Fruit fly (Drosophila melanogaster) whole organism, prepupa: ENCODE results near the gene CG13310.
A peak's percentile ranks its signal among the peaks of the same experiment; 100 is the strongest.

ENCODE experiments used
- Blimp-1 ChIP-seq: fragments of 200-800 bp; sonication (Bioruptor generic); optimal IDR thresholded peaks from 3 replicates; lab custom pipeline; 2017; ENCODE audit warnings: missing biosample characterization, missing genetic modification characterization, mild to moderate bottlenecking, moderate library complexity, missing genetic modification reagents
- CG10669 ChIP-seq: fragments of 200-800 bp; sonication (Bioruptor generic); optimal IDR thresholded peaks from 3 replicates; lab custom pipeline; 2018; ENCODE audit warnings: missing biosample characterization, mild to moderate bottlenecking, missing genetic modification characterization, moderate library complexity
- CG11294 ChIP-seq: fragments of 200-800 bp; sonication (Bioruptor generic); IDR thresholded peaks from 2 replicates; pipeline ENCODE4 v1.3.6; 2022; ENCODE audit warnings: missing biosample characterization, missing genetic modification characterization
- CG11902 ChIP-seq: fragments of 200-800 bp; sonication (Bioruptor generic); optimal IDR thresholded peaks from 3 replicates; lab custom pipeline; 2016; ENCODE audit warnings: missing biosample characterization, missing genetic modification characterization
- CG1621 ChIP-seq: fragments of 200-800 bp; sonication (Bioruptor generic); optimal IDR thresholded peaks from 3 replicates; lab custom pipeline; 2018; ENCODE audit warnings: missing biosample characterization, mild to moderate bottlenecking, missing genetic modification characterization
- CG16779 ChIP-seq: fragments of 200-800 bp; sonication (Bioruptor generic); optimal IDR thresholded peaks from 3 replicates; lab custom pipeline; 2017; ENCODE audit warnings: missing biosample characterization, mild to moderate bottlenecking, missing genetic modification characterization
- CG31627 ChIP-seq: fragments of 200-800 bp; sonication (Bioruptor generic); optimal IDR thresholded peaks from 3 replicates; lab custom pipeline; 2016; ENCODE audit warnings: missing biosample characterization, missing genetic modification characterization
- CG32006 ChIP-seq: fragments of 200-800 bp; sonication (Bioruptor generic); optimal IDR thresholded peaks from 3 replicates; lab custom pipeline; 2017; ENCODE audit warnings: missing biosample characterization, mild to moderate bottlenecking, missing genetic modification characterization
- CG34406 ChIP-seq: fragments of 200-800 bp; sonication (Bioruptor generic); optimal IDR thresholded peaks from 3 replicates; lab custom pipeline; 2016; ENCODE audit warnings: missing biosample characterization, missing genetic modification characterization
- CG3919 ChIP-seq: fragments of 200-800 bp; sonication (Bioruptor generic); optimal IDR thresholded peaks from 3 replicates; lab custom pipeline; 2016; ENCODE audit warnings: missing biosample characterization, missing genetic modification characterization
- CG4318 ChIP-seq: fragments of 200-800 bp; sonication (Bioruptor generic); optimal IDR thresholded peaks from 3 replicates; lab custom pipeline; 2017; ENCODE audit warnings: missing biosample characterization, mild to moderate bottlenecking, missing genetic modification characterization
- CG6163 ChIP-seq: fragments of 200-800 bp; sonication (Bioruptor generic); IDR thresholded peaks from 3 replicates; pipeline ENCODE4 v1.3.6; 2022; ENCODE audit warnings: missing biosample characterization, missing genetic modification characterization
- CG6276 ChIP-seq: fragments of 200-800 bp; sonication (Bioruptor generic); optimal IDR thresholded peaks from 2 replicates; lab custom pipeline; 2017; ENCODE audit warnings: missing biosample characterization, mild to moderate bottlenecking, missing genetic modification characterization
- CG6808 ChIP-seq: fragments of 200-800 bp; sonication (Bioruptor generic); optimal IDR thresholded peaks from 3 replicates; lab custom pipeline; 2017; ENCODE audit warnings: missing biosample characterization, missing genetic modification characterization, mild to moderate bottlenecking, moderate library complexity, missing genetic modification reagents
- CG6854 ChIP-seq: fragments of 200-800 bp; sonication (Bioruptor generic); optimal IDR thresholded peaks from 2 replicates; lab custom pipeline; 2017; ENCODE audit warnings: missing biosample characterization, mild to moderate bottlenecking, missing genetic modification characterization
- CG7368 ChIP-seq: fragments of 200-800 bp; sonication (Bioruptor generic); optimal IDR thresholded peaks from 3 replicates; lab custom pipeline; 2016; ENCODE audit warnings: missing biosample characterization, missing genetic modification characterization
- CG8119 ChIP-seq: fragments of 200-800 bp; sonication (Bioruptor generic); IDR thresholded peaks from 3 replicates; pipeline ENCODE4 v1.3.6; 2022; ENCODE audit warnings: missing biosample characterization, missing genetic modification characterization
- CG8319 ChIP-seq: fragments of 200-800 bp; sonication (Bioruptor generic); optimal IDR thresholded peaks from 3 replicates; lab custom pipeline; 2016; ENCODE audit warnings: missing biosample characterization, missing genetic modification characterization
- CG9139 ChIP-seq: fragments of 200-800 bp; sonication (Bioruptor generic); optimal IDR thresholded peaks from 3 replicates; lab custom pipeline; 2017; ENCODE audit warnings: missing biosample characterization, mild to moderate bottlenecking, missing genetic modification characterization
- Eip75B ChIP-seq: fragments of 200-800 bp; sonication (Bioruptor generic); optimal IDR thresholded peaks from 3 replicates; lab custom pipeline; 2016; ENCODE audit warnings: missing biosample characterization, missing genetic modification characterization
- Eip78C ChIP-seq: fragments of 200-800 bp; sonication (Bioruptor generic); peaks from one replicate; lab custom pipeline; 2016; ENCODE audit warnings: missing biosample characterization, missing genetic modification characterization
- Eip93F ChIP-seq: fragments of 200-800 bp; sonication (Bioruptor generic); optimal IDR thresholded peaks from 2 replicates; lab custom pipeline; 2016; ENCODE audit warnings: missing biosample characterization, mild to moderate bottlenecking, missing genetic modification characterization
- Ets21C ChIP-seq: fragments of 200-800 bp; sonication (Bioruptor generic); optimal IDR thresholded peaks from 3 replicates; lab custom pipeline; 2016; ENCODE audit warnings: missing biosample characterization, missing genetic modification characterization
- Ets96B ChIP-seq: fragments of 200-800 bp; optimal IDR thresholded peaks from 2 replicates; lab custom pipeline; 2019; ENCODE audit warnings: missing biosample characterization, mild to moderate bottlenecking, missing genetic modification characterization, moderate library complexity
- Gug ChIP-seq: fragments of 200-800 bp; sonication (Bioruptor generic); IDR thresholded peaks from 2 replicates; pipeline ENCODE4 v1.3.6; 2022; ENCODE audit warnings: missing biosample characterization, missing genetic modification characterization
- Hr38 ChIP-seq: sonication (Bioruptor generic); optimal IDR thresholded peaks from 2 replicates; lab custom pipeline; 2016; ENCODE audit warnings: missing biosample characterization, missing genetic modification characterization
- Hr39 ChIP-seq: fragments of 200-800 bp; sonication (Bioruptor generic); optimal IDR thresholded peaks from 2 replicates; lab custom pipeline; 2016; ENCODE audit warnings: missing biosample characterization, missing genetic modification characterization
- Lpt ChIP-seq: fragments of 200-800 bp; sonication (Bioruptor generic); optimal IDR thresholded peaks from 3 replicates; lab custom pipeline; 2016; ENCODE audit warnings: missing biosample characterization, missing genetic modification characterization
- Met ChIP-seq: fragments of 200-800 bp; sonication (Bioruptor generic); optimal IDR thresholded peaks from 3 replicates; lab custom pipeline; 2016; ENCODE audit warnings: missing biosample characterization, missing genetic modification characterization
- OdsH ChIP-seq: fragments of 200-800 bp; sonication (Bioruptor generic); optimal IDR thresholded peaks from 3 replicates; lab custom pipeline; 2016; ENCODE audit warnings: missing biosample characterization, missing genetic modification characterization
- Sox14 ChIP-seq: fragments of 200-800 bp; sonication (Bioruptor generic); optimal IDR thresholded peaks from 3 replicates; lab custom pipeline; 2016; ENCODE audit warnings: missing biosample characterization, missing genetic modification characterization
- Sox15 ChIP-seq: fragments of 200-800 bp; sonication (Bioruptor generic); optimal IDR thresholded peaks from 3 replicates; lab custom pipeline; 2016; ENCODE audit warnings: missing biosample characterization, missing genetic modification characterization
- achi ChIP-seq: fragments of 200-800 bp; sonication (Bioruptor generic); optimal IDR thresholded peaks from 3 replicates; lab custom pipeline; 2016; ENCODE audit warnings: missing biosample characterization, missing genetic modification characterization
- acj6 ChIP-seq: fragments of 200-800 bp; sonication (Bioruptor generic); optimal IDR thresholded peaks from 3 replicates; lab custom pipeline; 2016; ENCODE audit warnings: missing biosample characterization, missing genetic modification characterization
- dsx ChIP-seq: fragments of 200-800 bp; optimal IDR thresholded peaks from 3 replicates; lab custom pipeline; 2019; ENCODE audit warnings: missing biosample characterization, mild to moderate bottlenecking, missing genetic modification characterization, moderate library complexity; ENCODE audit not compliant: poor library complexity, severe bottlenecking
- eg ChIP-seq: fragments of 200-800 bp; sonication (Bioruptor generic); IDR thresholded peaks from 3 replicates; pipeline ENCODE4 v1.3.6; 2022; ENCODE audit warnings: missing biosample characterization, missing genetic modification characterization
- esn ChIP-seq: fragments of 200-800 bp; sonication (Bioruptor generic); optimal IDR thresholded peaks from 2 replicates; lab custom pipeline; 2016; ENCODE audit warnings: missing biosample characterization, mild to moderate bottlenecking, missing genetic modification characterization, moderate library complexity
- fd85E ChIP-seq: fragments of 200-800 bp; sonication (Bioruptor generic); optimal IDR thresholded peaks from 3 replicates; lab custom pipeline; 2016; ENCODE audit warnings: missing biosample characterization, missing genetic modification characterization
- fkh ChIP-seq: fragments of 200-800 bp; sonication (Bioruptor generic); optimal IDR thresholded peaks from 3 replicates; lab custom pipeline; 2017; ENCODE audit warnings: missing biosample characterization, mild to moderate bottlenecking, missing genetic modification characterization, moderate library complexity
- pdm3 ChIP-seq: fragments of 200-800 bp; sonication (Bioruptor generic); optimal IDR thresholded peaks from 3 replicates; lab custom pipeline; 2016; ENCODE audit warnings: missing biosample characterization, missing genetic modification characterization
- salr ChIP-seq, 2 experiments: fragments of 200-800 bp; sonication (Bioruptor generic); optimal IDR thresholded peaks; 3 replicates each; lab custom pipeline; 2016 to 2018; ENCODE audit warnings: missing biosample characterization in 2 of 2, missing genetic modification characterization in 2 of 2, mild to moderate bottlenecking in 1 of 2
- spab ChIP-seq: fragments of 200-800 bp; sonication (Bioruptor generic); optimal IDR thresholded peaks from 2 replicates; lab custom pipeline; 2017; ENCODE audit warnings: missing biosample characterization, mild to moderate bottlenecking, missing genetic modification characterization, missing genetic modification reagents
- ss ChIP-seq, 2 experiments: fragments of 200-800 bp; sonication (Bioruptor generic); optimal IDR thresholded peaks; 2 replicates in 1 of 2; 3 replicates in 1 of 2; lab custom pipeline; 2017 to 2018; ENCODE audit warnings: mild to moderate bottlenecking in 2 of 2, missing biosample characterization in 2 of 2, missing genetic modification characterization in 2 of 2, moderate library complexity in 1 of 2
- svp ChIP-seq: fragments of 200-800 bp; sonication (Bioruptor generic); peaks from one replicate; lab custom pipeline; 2016; ENCODE audit warnings: missing biosample characterization, missing genetic modification characterization
- vri ChIP-seq: fragments of 200-800 bp; sonication (Bioruptor generic); optimal IDR thresholded peaks from 3 replicates; lab custom pipeline; 2016; ENCODE audit warnings: missing biosample characterization, mild to moderate bottlenecking, missing genetic modification characterization

Gene CG13310

DNA sequence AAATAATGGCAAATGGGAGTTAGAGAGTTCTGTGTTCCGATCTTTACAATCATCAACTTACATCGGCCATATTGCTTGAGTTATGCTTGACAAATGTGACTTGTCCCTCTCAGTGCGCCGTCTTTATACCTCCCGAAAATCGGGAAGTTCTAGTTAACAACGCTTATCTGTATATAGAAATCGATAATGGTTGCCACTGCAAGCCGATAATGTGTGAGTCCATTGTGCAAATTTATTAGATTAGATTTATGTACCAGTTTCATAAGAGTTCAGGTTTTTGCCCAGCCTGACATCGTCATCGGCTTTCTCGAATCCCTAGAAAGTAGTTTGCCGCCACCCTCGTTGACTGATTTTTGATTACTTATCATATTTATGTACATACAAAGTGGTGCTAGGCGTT, 11.9 kb downstream of the CG13310 start, which contains the start of gene Acbp5:
Gene Acbp5, minus strand, starts transcription at position 101 of the 400 bp plus-strand sequence.
- TF ChIP-seq Ets21C (GFP tag; lab: Kevin White, UChicago) = no peak
- TF ChIP-seq CG6854 (GFP tag; lab: Kevin White, UChicago) = no peak
- TF ChIP-seq vri (GFP tag; lab: Kevin White, UChicago) = peak; percentile 51
- no peak for TF ChIP-seq Gug (GFP tag; lab: Robert Waterston, UW)

DNA sequence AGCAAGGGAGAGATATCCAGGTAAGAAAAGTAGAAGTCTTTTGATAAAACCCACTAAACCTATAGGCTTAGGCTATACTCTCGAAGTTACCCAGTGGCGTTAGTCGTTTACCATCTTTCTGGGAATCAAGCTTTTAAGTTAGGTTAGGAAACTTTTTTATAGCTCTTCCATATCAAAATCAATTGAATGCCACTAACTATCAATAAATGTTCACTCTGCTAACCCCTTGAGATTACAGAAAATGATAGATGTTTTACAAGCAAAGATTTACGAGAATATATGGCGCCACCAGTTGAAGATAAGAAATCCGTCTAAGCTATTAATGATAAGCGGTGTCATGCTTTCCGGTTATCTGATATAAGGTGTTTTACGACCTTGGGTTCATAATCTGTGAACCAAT, 12.6 kb downstream of the CG13310 start:
- TF ChIP-seq CG6276 (GFP tag; lab: Kevin White, UChicago) = no peak
- TF ChIP-seq svp (GFP tag; lab: Kevin White, UChicago) = peak; percentile 53
- TF ChIP-seq Blimp-1 (GFP tag; lab: Kevin White, UChicago) = no peak

DNA sequence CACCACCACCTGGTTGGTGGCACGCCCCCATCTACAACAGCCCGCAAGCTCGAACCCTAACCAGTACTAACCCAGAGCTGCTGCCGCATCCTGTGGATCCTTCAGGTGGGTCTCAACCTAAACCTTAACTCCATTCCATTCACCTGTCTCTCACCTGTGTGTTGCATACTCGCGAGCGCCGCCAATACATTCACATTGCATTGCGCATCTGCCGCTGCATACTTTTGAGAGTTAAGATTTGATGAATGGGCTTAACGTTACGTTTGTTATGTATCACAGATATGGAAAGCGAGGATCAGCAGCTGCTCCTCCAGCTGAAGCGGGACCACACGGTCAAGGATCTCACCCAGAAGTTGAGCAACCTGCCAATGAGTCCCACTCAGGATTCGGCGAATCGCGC, 13.1 kb downstream of the CG13310 start:
- TF ChIP-seq Eip78C = no peak
- TF ChIP-seq OdsH = no peak
- no peak for TF ChIP-seq CG16779 (tag; lab: Kevin White, UChicago)
- no peak for TF ChIP-seq Sox14
- no peak for TF ChIP-seq esn (GFP tag; lab: Kevin White, UChicago)
- no peak for TF ChIP-seq CG8119

DNA sequence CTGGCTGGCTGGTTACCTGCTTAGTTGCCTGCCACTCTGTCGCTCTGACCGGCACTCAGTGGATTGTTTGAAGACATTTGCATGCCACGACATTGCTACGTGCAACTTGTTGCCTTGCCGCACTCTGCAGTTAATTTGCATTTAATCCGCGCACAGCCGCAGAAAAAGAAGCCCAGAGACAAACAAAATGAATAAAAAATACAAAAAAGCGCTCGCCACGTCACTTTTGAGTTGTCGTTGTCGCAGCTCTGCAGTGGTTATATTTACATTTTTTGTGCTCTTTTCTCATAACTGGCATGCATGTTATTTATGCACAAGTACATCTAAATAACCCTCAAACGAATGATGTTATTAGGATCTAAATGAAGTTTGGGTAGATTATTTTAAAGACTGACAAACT, 17.0 kb downstream of the CG13310 start:
- no peak for TF ChIP-seq Met (GFP tag; lab: Kevin White, UChicago)
- TF ChIP-seq eg (GFP tag; lab: Robert Waterston, UW) = peak; percentile 43; the same call in 1 of the 3 replicates
- peak; percentile 7 for TF ChIP-seq pdm3 (GFP tag; lab: Kevin White, UChicago)
- no peak for TF ChIP-seq dsx (GFP tag; lab: Kevin White, UChicago)
- TF ChIP-seq Ets96B (tag; lab: Kevin White, UChicago) = no peak
- TF ChIP-seq achi (GFP tag; lab: Kevin White, UChicago) = peak; percentile 15
- no peak for TF ChIP-seq Ets21C (GFP tag; lab: Kevin White, UChicago)
- no peak for TF ChIP-seq Sox14
- no peak for TF ChIP-seq CG11902
- TF ChIP-seq vri (GFP tag; lab: Kevin White, UChicago) = no peak
- TF ChIP-seq Sox15 (GFP tag; lab: Kevin White, UChicago) = no peak
- peak in 1 of 2 experiments; percentile 45 for TF ChIP-seq salr (GFP tag; optimal IDR thresholded peaks at IDR 0.05; lab: Kevin White, UChicago)
- TF ChIP-seq Eip78C = peak; percentile 52
- 0 out of 3 replicates have a peak, but pooled peaks have one; percentile 15 for TF ChIP-seq CG6163
- TF ChIP-seq CG10669 (GFP tag; lab: Kevin White, UChicago) = no peak
- no peak for TF ChIP-seq CG6808
- TF ChIP-seq CG11294 (GFP tag; lab: Robert Waterston, UW) = no peak
- no peak for TF ChIP-seq CG4318 (GFP tag; lab: Kevin White, UChicago)
- TF ChIP-seq CG6276 (GFP tag; lab: Kevin White, UChicago) = peak; percentile 14
- TF ChIP-seq CG34406 (GFP tag; lab: Kevin White, UChicago) = no peak
- no peak for TF ChIP-seq CG16779 (tag; lab: Kevin White, UChicago)
- no peak for TF ChIP-seq CG1621 (tag; lab: Kevin White, UChicago)
- TF ChIP-seq Hr38 (GFP tag; lab: Kevin White, UChicago) = no peak
- no peak for TF ChIP-seq CG9139 (GFP tag; lab: Kevin White, UChicago)
- no peak for TF ChIP-seq CG8319 (GFP tag; lab: Kevin White, UChicago)
- no peak for TF ChIP-seq CG7368 (GFP tag; lab: Kevin White, UChicago)
- TF ChIP-seq Blimp-1 (GFP tag; lab: Kevin White, UChicago) = no peak
- no peak for TF ChIP-seq CG32006
- TF ChIP-seq spab = no peak
- TF ChIP-seq acj6 = no peak
- no peak for TF ChIP-seq Eip93F (GFP tag; lab: Kevin White, UChicago)
- TF ChIP-seq Eip75B (GFP tag; lab: Kevin White, UChicago) = no peak
- no peak for TF ChIP-seq CG31627 (GFP tag; lab: Kevin White, UChicago)
- no peak for TF ChIP-seq Gug (GFP tag; lab: Robert Waterston, UW)
- no peak for TF ChIP-seq CG3919 (GFP tag; lab: Kevin White, UChicago)
- TF ChIP-seq fkh (GFP tag; lab: Kevin White, UChicago) = no peak
- TF ChIP-seq fd85E (GFP tag; lab: Kevin White, UChicago) = no peak
- no peak for TF ChIP-seq esn (GFP tag; lab: Kevin White, UChicago)
- TF ChIP-seq Lpt (GFP tag; lab: Kevin White, UChicago) = peak; percentile 13
- TF ChIP-seq Hr39 (GFP tag; lab: Kevin White, UChicago) = no peak
- TF ChIP-seq ss (GFP tag; optimal IDR thresholded peaks at IDR 0.05; lab: Kevin White, UChicago) = peak in 1 of 2 experiments; percentile 30
